Worm (Caenorhabditis elegans) whole organism, late embryonic: ENCODE data around the gene F01D5.7.

Experiments used
- F13H6.1 ChIP-seq: sonication (generic microtip); optimal IDR thresholded peaks from 2 replicates; lab custom pipeline; 2016; ENCODE audit warnings: missing genetic modification characterization, missing compliant biosample characterization
- ceh-30 ChIP-seq: fragments of 150-350 bp; optimal IDR thresholded peaks from 2 replicates; lab custom pipeline; 2014; ENCODE audit warnings: missing biosample characterization, missing genetic modification characterization
- ceh-48 ChIP-seq: sonication (generic microtip); optimal IDR thresholded peaks from 2 replicates; lab custom pipeline; 2016; ENCODE audit warnings: missing genetic modification characterization, inconsistent platforms, missing compliant biosample characterization
- fkh-6 ChIP-seq: sonication (generic microtip); optimal IDR thresholded peaks from 2 replicates; lab custom pipeline; 2016; ENCODE audit warnings: missing genetic modification characterization, missing compliant biosample characterization
- lim-6 ChIP-seq: sonication (generic microtip); optimal IDR thresholded peaks from 2 replicates; lab custom pipeline; 2016; ENCODE audit warnings: missing genetic modification characterization, missing compliant biosample characterization
- nfya-1 ChIP-seq: sonication (generic microtip); optimal IDR thresholded peaks from 2 replicates; lab custom pipeline; 2017; ENCODE audit warnings: missing genetic modification characterization, mild to moderate bottlenecking, missing compliant biosample characterization, antibody characterized with exemption, moderate library complexity
- pha-4 ChIP-seq: fragments of 150-350 bp; optimal IDR thresholded peaks from 2 replicates; lab custom pipeline; 2018; ENCODE audit warnings: missing biosample characterization, missing genetic modification reagents, missing genetic modification characterization

DNA sequence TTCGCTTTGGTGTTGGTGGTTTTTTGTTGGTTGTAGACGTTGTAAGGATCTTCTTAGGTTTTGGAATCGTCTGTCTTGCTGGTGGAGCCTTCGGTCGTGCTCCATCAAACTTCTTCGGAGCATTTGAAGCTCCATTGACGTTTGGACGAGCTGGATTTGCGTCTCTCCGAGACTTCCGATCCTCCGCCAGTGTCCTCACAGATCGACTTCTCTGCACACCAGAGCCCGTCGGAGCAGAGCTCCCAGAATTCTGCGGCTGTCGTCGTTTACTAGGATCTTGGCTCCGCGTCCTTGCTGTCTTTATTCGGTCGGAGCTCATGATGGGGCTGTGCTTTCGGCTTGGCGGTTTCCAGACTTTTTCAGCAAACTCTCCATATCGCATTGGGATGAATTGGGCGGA is 46.9 kb upstream of the F01D5.7 start:
- TF ChIP-seq fkh-6 (tag; lab: Kevin White, UChicago) (no peak), pha-4 (tag; lab: Kevin White, UChicago) (no peak), F13H6.1 (tag; lab: Kevin White, UChicago) (no peak), ceh-30 (tag; lab: Kevin White, UChicago) (no peak), ceh-48 (tag; lab: Kevin White, UChicago) (no peak), nfya-1 (no peak), lim-6 (tag; lab: Kevin White, UChicago) (no peak)
